Worm (Caenorhabditis elegans) whole organism, L2 larva: ENCODE results near the gene cec-1.

Experiments used
- C34F6.9 ChIP-seq: fragments of 150-350 bp; optimal IDR thresholded peaks from 2 replicates; lab custom pipeline; 2014; ENCODE audit warnings: missing biosample characterization, missing genetic modification characterization
- F13H6.1 ChIP-seq: sonication (generic microtip); optimal IDR thresholded peaks from 2 replicates; lab custom pipeline; 2016; ENCODE audit warnings: missing genetic modification characterization, missing compliant biosample characterization
- R02D3.7 ChIP-seq: fragments of 150-350 bp; optimal IDR thresholded peaks from 2 replicates; lab custom pipeline; 2014; ENCODE audit warnings: missing biosample characterization, missing genetic modification characterization
- Y55F3AM.14 ChIP-seq: fragments of 200-800 bp; sonication (Bioruptor generic); optimal IDR thresholded peaks from 2 replicates; lab custom pipeline; 2018; ENCODE audit warnings: mild to moderate bottlenecking, missing genetic modification characterization, missing compliant biosample characterization
- ama-1 ChIP-seq: fragments of 150-350 bp; optimal IDR thresholded peaks from 2 replicates; lab custom pipeline; 2018; ENCODE audit warnings: inconsistent platforms
- blmp-1 ChIP-seq: sonication (generic microtip); optimal IDR thresholded peaks from 2 replicates; lab custom pipeline; 2017; ENCODE audit warnings: missing genetic modification characterization, mild to moderate bottlenecking, missing compliant biosample characterization, antibody characterized with exemption, moderate library complexity; ENCODE audit not compliant: insufficient read depth
- crh-2 ChIP-seq: sonication (generic microtip); optimal IDR thresholded peaks from 2 replicates; lab custom pipeline; 2017; ENCODE audit warnings: missing biosample characterization, missing genetic modification characterization
- elt-1 ChIP-seq: fragments of 150-350 bp; optimal IDR thresholded peaks from 2 replicates; lab custom pipeline; 2014; ENCODE audit warnings: missing biosample characterization, missing genetic modification characterization
- elt-3 ChIP-seq: sonication (generic microtip); optimal IDR thresholded peaks from 2 replicates; lab custom pipeline; 2017; ENCODE audit warnings: missing biosample characterization, missing genetic modification characterization
- fos-1 ChIP-seq: fragments of 150-350 bp; optimal IDR thresholded peaks from 2 replicates; lab custom pipeline; 2014; ENCODE audit warnings: missing biosample characterization, missing genetic modification characterization
- gmeb-1 ChIP-seq: fragments of 150-350 bp; optimal IDR thresholded peaks from 2 replicates; lab custom pipeline; 2014; ENCODE audit warnings: missing biosample characterization, missing genetic modification characterization
- lin-11 ChIP-seq: fragments of 150-350 bp; sonication (generic microtip); optimal IDR thresholded peaks from 2 replicates; lab custom pipeline; 2014; ENCODE audit warnings: missing biosample characterization, missing genetic modification characterization, inconsistent platforms, mixed read lengths
- lin-13 ChIP-seq: fragments of 150-350 bp; optimal IDR thresholded peaks from 2 replicates; lab custom pipeline; 2014; ENCODE audit warnings: missing biosample characterization, missing genetic modification reagents, missing genetic modification characterization
- lin-39 ChIP-seq: fragments of 150-350 bp; optimal IDR thresholded peaks from 2 replicates; lab custom pipeline; 2014; ENCODE audit warnings: missing biosample characterization, missing genetic modification reagents, missing genetic modification characterization
- lsy-2 ChIP-seq, 2 experiments: fragments of 150-350 bp in 1 of 2; sonication (generic microtip) in 1 of 2; optimal IDR thresholded peaks; 2 replicates each; lab custom pipeline; 2014 to 2017; ENCODE audit warnings: missing biosample characterization in 2 of 2, missing genetic modification characterization in 2 of 2
- mab-5 ChIP-seq: fragments of 150-350 bp; optimal IDR thresholded peaks from 2 replicates; lab custom pipeline; 2014; ENCODE audit warnings: missing biosample characterization, missing genetic modification characterization
- nhr-11 ChIP-seq: fragments of 150-350 bp; optimal IDR thresholded peaks from 2 replicates; lab custom pipeline; 2014; ENCODE audit warnings: missing biosample characterization, missing genetic modification characterization
- nhr-12 ChIP-seq: fragments of 150-350 bp; optimal IDR thresholded peaks from 2 replicates; lab custom pipeline; 2014; ENCODE audit warnings: missing biosample characterization, missing genetic modification characterization
- nhr-129 ChIP-seq: fragments of 150-350 bp; optimal IDR thresholded peaks from 2 replicates; lab custom pipeline; 2014; ENCODE audit warnings: missing biosample characterization, missing genetic modification characterization
- nhr-23 ChIP-seq: fragments of 150-350 bp; optimal IDR thresholded peaks from 2 replicates; lab custom pipeline; 2014; ENCODE audit warnings: missing biosample characterization, missing genetic modification reagents, missing genetic modification characterization
- nhr-25 ChIP-seq: fragments of 150-350 bp; sonication (generic microtip); optimal IDR thresholded peaks from 3 replicates; lab custom pipeline; 2014; ENCODE audit warnings: missing biosample characterization, missing genetic modification characterization
- peb-1 ChIP-seq: fragments of 150-350 bp; optimal IDR thresholded peaks from 2 replicates; lab custom pipeline; 2014; ENCODE audit warnings: missing biosample characterization, missing genetic modification characterization
- sem-4 ChIP-seq: fragments of 150-350 bp; optimal IDR thresholded peaks from 2 replicates; lab custom pipeline; 2014; ENCODE audit warnings: missing biosample characterization, missing genetic modification reagents, missing genetic modification characterization
- skn-1 ChIP-seq: sonication (generic microtip); optimal IDR thresholded peaks from 2 replicates; lab custom pipeline; 2017; ENCODE audit warnings: missing biosample characterization, missing genetic modification characterization
- sma-3 ChIP-seq: sonication (generic microtip); optimal IDR thresholded peaks from 2 replicates; lab custom pipeline; 2016; ENCODE audit warnings: missing genetic modification reagents, missing genetic modification characterization, missing compliant biosample characterization
- sma-9 ChIP-seq, 2 experiments: fragments of 150-350 bp in 1 of 2; sonication (generic microtip) in 1 of 2; optimal IDR thresholded peaks; 2 replicates each; lab custom pipeline; 2014 to 2016; ENCODE audit warnings: missing genetic modification characterization in 2 of 2, mild to moderate bottlenecking in 1 of 2, missing biosample characterization in 1 of 2, missing compliant biosample characterization in 1 of 2, missing genetic modification reagents in 1 of 2, moderate library complexity in 1 of 2
- snpc-4 ChIP-seq: fragments of 150-350 bp; optimal IDR thresholded peaks from 2 replicates; lab custom pipeline; 2014; ENCODE audit warnings: missing biosample characterization, missing genetic modification characterization
- unc-55 ChIP-seq: fragments of 150-350 bp; sonication (generic microtip); optimal IDR thresholded peaks from 3 replicates; lab custom pipeline; 2014; ENCODE audit warnings: missing biosample characterization, missing genetic modification reagents, missing genetic modification characterization
- unc-62 ChIP-seq: fragments of 150-350 bp; optimal IDR thresholded peaks from 2 replicates; lab custom pipeline; 2014; ENCODE audit warnings: missing biosample characterization, missing genetic modification reagents, missing genetic modification characterization
- zag-1 ChIP-seq: fragments of 150-350 bp; optimal IDR thresholded peaks from 2 replicates; lab custom pipeline; 2014; ENCODE audit warnings: missing biosample characterization, missing genetic modification characterization
- ztf-4 ChIP-seq: fragments of 150-350 bp; optimal IDR thresholded peaks from 2 replicates; lab custom pipeline; 2014; ENCODE audit warnings: missing biosample characterization, missing genetic modification characterization

The cec-1 gene

DNA sequence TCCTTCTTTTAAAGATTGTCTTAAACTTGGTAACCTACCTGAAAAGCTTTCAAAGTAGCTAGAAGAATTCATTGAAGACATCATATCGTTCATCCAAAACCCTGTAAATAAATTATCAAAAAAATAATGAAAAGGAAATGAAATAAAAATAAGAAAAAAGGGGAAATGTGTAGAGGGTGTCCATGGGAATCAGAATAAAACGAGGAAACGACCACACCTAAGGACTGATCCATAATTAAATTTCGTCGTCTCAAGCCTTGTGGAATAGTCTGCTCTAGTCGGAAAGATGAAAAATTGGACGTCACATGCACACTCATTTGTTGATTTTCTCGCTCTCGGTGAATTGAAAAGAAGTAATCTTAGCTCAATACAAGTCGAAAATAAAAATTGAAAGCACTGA, 8.9 kb downstream of the cec-1 start, which contains the start of gene ZK1236.9:
Gene ZK1236.9 (minus strand): TSS at position 101 of the 400 bp plus-strand sequence.
- TF ChIP-seq C34F6.9 (tag; lab: Kevin White, UChicago): no peak
- no peak for TF ChIP-seq elt-1 (tag; lab: Kevin White, UChicago)

DNA sequence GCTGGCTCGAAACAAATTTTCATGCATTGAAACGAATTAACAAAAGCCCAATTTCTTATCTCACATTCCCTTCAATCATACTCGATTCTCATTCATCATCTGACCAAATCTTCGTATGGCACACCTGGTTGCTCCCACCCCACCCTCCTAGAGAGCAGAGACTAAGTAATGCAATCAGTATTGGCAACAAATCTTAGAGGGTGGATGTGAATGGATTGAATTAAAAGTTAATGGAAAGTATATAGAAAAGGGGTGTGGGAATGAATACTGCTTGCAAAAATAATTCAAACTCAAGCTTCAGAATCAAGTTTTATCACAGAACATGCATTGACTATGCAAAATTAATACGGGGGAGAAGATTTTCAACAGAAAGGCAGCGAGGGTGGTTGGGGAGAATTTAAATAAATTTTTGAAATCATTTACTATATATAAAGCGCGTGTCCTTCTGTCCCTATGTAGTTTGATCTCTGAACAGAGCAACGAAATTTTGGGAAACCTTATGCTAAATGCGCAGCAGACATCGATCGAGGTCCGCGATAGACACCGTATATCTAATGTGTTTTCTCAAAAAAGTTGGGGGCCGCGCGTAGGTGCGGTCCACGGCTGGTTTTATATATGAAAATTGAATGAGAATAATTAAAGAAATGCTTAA, 11.8 kb downstream of the cec-1 start:
- TF ChIP-seq R02D3.7 (tag; lab: Kevin White, UChicago) (no peak), blmp-1 (no peak)

DNA sequence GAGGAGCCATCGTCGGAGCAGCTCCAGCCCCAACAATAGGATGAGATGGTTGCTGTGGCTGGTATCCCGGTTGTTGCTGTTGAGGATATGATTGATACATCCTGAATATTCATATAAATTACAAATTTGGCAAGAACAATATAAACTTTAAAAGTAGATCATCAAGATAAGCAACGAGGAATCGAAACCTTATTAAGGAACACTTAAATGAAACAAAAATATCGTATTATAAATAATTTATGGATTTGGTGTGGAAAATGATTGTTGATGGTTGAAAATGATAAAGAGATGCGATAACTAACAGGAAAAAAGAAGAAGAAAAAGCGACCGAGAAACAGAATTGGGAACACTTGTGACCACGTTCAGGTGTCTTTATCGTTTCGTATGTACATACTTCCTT, 13.2 kb downstream of the cec-1 start, which contains the start of gene pqn-96:
Gene pqn-96 (minus strand): TSS at position 101 of the 400 bp plus-strand sequence.
- TF ChIP-seq snpc-4 (tag; lab: Kevin White, UChicago): no peak

DNA sequence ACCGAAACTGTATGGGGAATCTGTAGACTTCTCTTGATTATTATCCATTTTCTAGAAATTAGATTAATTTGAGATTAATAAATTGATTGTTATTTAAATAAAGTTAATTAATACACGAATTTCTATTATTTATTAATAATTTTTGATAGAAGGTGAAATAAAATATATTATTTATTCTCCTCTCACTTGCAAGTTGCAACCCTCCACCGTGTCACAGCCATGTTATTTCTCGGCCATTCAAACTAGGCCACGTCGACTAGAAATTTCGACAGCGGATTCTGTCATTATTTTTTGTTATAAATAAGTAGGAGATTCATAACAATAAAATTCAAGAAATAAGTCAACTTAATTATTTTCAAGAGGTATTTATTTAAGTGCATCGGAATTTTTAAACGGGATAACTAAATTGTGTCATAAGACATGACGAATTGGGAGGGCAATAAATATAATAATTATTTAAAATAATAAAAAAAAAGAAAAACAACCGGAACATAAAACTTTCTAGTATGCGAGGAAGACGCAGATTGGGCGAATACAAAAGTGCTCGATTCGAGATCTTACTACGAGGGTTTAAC, 17.5 kb downstream of the cec-1 start, which contains the start of gene ufbp-1:
Gene ufbp-1 (minus strand): TSS at position 51 of the 575 bp plus-strand sequence.
- no peak for TF ChIP-seq nhr-23 (tag; lab: Kevin White, UChicago)
- peak; percentile 71 for TF ChIP-seq sem-4 (tag; lab: Kevin White, UChicago)
- peak; percentile 38 for TF ChIP-seq unc-55 (GFP tag; lab: Kevin White, UChicago)
- peak; percentile 11 for TF ChIP-seq F13H6.1 (tag; lab: Kevin White, UChicago)
- no peak for TF ChIP-seq elt-3 (tag; lab: Kevin White, UChicago)
- peak; percentile 93 for TF ChIP-seq C34F6.9 (tag; lab: Kevin White, UChicago)
- no peak for TF ChIP-seq peb-1 (tag; lab: Kevin White, UChicago)
- TF ChIP-seq nhr-11 (tag; lab: Kevin White, UChicago): no peak
- peak; percentile 57 for TF ChIP-seq nhr-12 (tag; lab: Kevin White, UChicago)
- peak; percentile 100 for TF ChIP-seq ztf-4 (tag; lab: Kevin White, UChicago)
- TF ChIP-seq crh-2 (tag; lab: Kevin White, UChicago): peak; percentile 96
- TF ChIP-seq lsy-2 (tag; optimal IDR thresholded peaks at IDR 0.05; lab: Kevin White, UChicago): peak in 1 of 2 experiments; percentile 89
- TF ChIP-seq skn-1: peak; percentile 94
- peak; percentile 75 for TF ChIP-seq lin-13
- peak; percentile 35 for TF ChIP-seq sma-3 (GFP tag; lab: Kevin White, UChicago)
- peak; percentile 33 for TF ChIP-seq fos-1 (tag; lab: Kevin White, UChicago)
- peak; percentile 66 for TF ChIP-seq gmeb-1 (tag; lab: Kevin White, UChicago)
- TF ChIP-seq lin-39 (tag; lab: Kevin White, UChicago): no peak
- TF ChIP-seq unc-62 (GFP tag; lab: Kevin White, UChicago): no peak
- peak; percentile 5 for TF ChIP-seq mab-5
- peak; percentile 67 for TF ChIP-seq Y55F3AM.14
- peak; percentile 25 for TF ChIP-seq nhr-129
- TF ChIP-seq lin-11 (tag; lab: Kevin White, UChicago): peak; percentile 18
- TF ChIP-seq snpc-4 (tag; lab: Kevin White, UChicago): no peak
- peak; percentile 15 for TF ChIP-seq nhr-25 (tag; lab: Kevin White, UChicago)
- TF ChIP-seq blmp-1: no peak
- peak; percentile 0 for TF ChIP-seq sma-9 (GFP tag; optimal IDR thresholded peaks at IDR 0.05; lab: Kevin White, UChicago)
- no peak for TF ChIP-seq sma-9 (tag; optimal IDR thresholded peaks at IDR 0.05; lab: Kevin White, UChicago)
- no peak for TF ChIP-seq zag-1 (tag; lab: Kevin White, UChicago)
- peak; percentile 100 for TF ChIP-seq ama-1 (lab: Kevin White, UChicago)

DNA sequence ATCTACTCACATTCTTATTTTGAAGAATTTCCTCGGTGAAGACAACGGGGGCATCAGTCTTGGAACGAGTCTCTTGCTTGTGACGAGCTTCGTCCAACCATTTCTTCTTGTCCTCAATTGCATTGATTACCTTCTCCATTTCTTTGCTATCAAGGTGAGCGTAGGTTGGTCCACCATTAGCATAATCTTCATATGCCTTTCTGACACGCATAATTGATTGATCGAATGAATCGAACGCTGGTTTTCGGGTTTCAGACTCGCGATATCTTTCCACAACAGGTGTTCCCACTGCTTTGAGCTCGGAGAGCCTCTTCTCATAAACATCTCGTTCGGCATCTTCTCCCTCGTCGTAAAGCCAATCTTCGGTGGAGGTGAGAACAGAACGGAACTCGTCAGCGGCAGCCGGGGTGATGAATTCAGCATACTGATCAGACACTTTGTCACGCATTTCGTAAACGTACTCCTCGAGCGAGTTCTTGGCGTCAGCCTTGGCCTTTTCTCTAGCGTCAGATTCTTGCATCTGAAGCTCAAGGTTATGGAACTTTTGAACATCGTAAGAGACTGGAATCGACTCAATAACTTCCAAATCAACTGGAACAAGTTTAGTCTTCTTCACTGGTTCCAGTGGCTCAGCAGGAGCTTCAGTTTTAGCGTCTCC, 18.4 kb downstream of the cec-1 start:
- TF ChIP-seq blmp-1: no peak
- TF ChIP-seq lin-39 (tag; lab: Kevin White, UChicago): no peak
- TF ChIP-seq ama-1 (lab: Kevin White, UChicago): peak; percentile 72
- TF ChIP-seq lin-11 (tag; lab: Kevin White, UChicago): peak; percentile 28
- TF ChIP-seq nhr-12 (tag; lab: Kevin White, UChicago): no peak
